Worm (Caenorhabditis elegans) whole organism, early embryonic: Measurements from ENCODE around the gene F17C8.6.
"Not testable (repeated sequence)": the region's sequence is repeated elsewhere in the genome, so short reads cannot be mapped to it uniquely, and the experiment has no call there.

Experiments used
- B0310.2 ChIP-seq: sonication (generic microtip); optimal IDR thresholded peaks from 2 replicates; lab custom pipeline; 2016; ENCODE audit warnings: mild to moderate bottlenecking, missing genetic modification characterization, missing compliant biosample characterization
- F13C5.2 ChIP-seq: sonication (generic microtip); optimal IDR thresholded peaks from 2 replicates; lab custom pipeline; 2017; ENCODE audit warnings: mild to moderate bottlenecking, missing genetic modification characterization, inconsistent platforms, missing compliant biosample characterization
- aly-1 ChIP-seq: sonication (generic microtip); optimal IDR thresholded peaks from 2 replicates; lab custom pipeline; 2016; ENCODE audit warnings: missing genetic modification characterization, missing compliant biosample characterization
- ama-1 ChIP-seq: fragments of 150-350 bp; optimal IDR thresholded peaks from 2 replicates; lab custom pipeline; 2014
- ceh-13 ChIP-seq: fragments of 200-800 bp; sonication (Bioruptor generic); optimal IDR thresholded peaks from 2 replicates; lab custom pipeline; 2018; ENCODE audit warnings: mild to moderate bottlenecking, missing genetic modification characterization, missing compliant biosample characterization
- ceh-36 ChIP-seq: sonication (generic microtip); optimal IDR thresholded peaks from 2 replicates; lab custom pipeline; 2016; ENCODE audit warnings: missing genetic modification characterization, inconsistent platforms, missing compliant biosample characterization
- ets-7 ChIP-seq: sonication (generic microtip); optimal IDR thresholded peaks from 2 replicates; lab custom pipeline; 2016; ENCODE audit warnings: missing genotype, missing genetic modification characterization, missing compliant biosample characterization
- flt-1 ChIP-seq: fragments of 200-800 bp; sonication (Bioruptor generic); IDR thresholded peaks from 2 replicates; pipeline ENCODE4 v1.3.6; 2022; ENCODE audit warnings: missing genetic modification characterization, missing compliant biosample characterization
- hmbx-1 ChIP-seq: sonication (generic microtip); optimal IDR thresholded peaks from 2 replicates; lab custom pipeline; 2016; ENCODE audit warnings: mild to moderate bottlenecking, missing genetic modification characterization, missing compliant biosample characterization
- hmg-4 ChIP-seq: fragments of 200-800 bp; sonication (Bioruptor generic); optimal IDR thresholded peaks from 2 replicates; lab custom pipeline; 2018; ENCODE audit warnings: mild to moderate bottlenecking, missing genetic modification characterization, missing compliant biosample characterization
- hnd-1 ChIP-seq: sonication (generic microtip); optimal IDR thresholded peaks from 2 replicates; lab custom pipeline; 2016; ENCODE audit warnings: missing genetic modification characterization, missing compliant biosample characterization
- pes-1 ChIP-seq: fragments of 200-800 bp; sonication (Bioruptor generic); IDR thresholded peaks from 2 replicates; pipeline ENCODE4 v1.3.6; 2022; ENCODE audit warnings: missing genetic modification reagents, missing genetic modification characterization, missing compliant biosample characterization
- scrt-1 ChIP-seq: fragments of 200-800 bp; sonication (Bioruptor generic); IDR thresholded peaks from 2 replicates; pipeline ENCODE4 v1.3.6; 2022; ENCODE audit warnings: missing genetic modification characterization, missing compliant biosample characterization
- sea-1 ChIP-seq: fragments of 200-800 bp; sonication (Bioruptor generic); conservative IDR thresholded peaks from 2 replicates; pipeline ENCODE4 v1.3.6; 2022; ENCODE audit warnings: missing genetic modification characterization, missing compliant biosample characterization
- tbx-11 ChIP-seq: fragments of 200-800 bp; sonication (Bioruptor generic); IDR thresholded peaks from 2 replicates; pipeline ENCODE4 v1.3.6; 2022; ENCODE audit warnings: missing genetic modification characterization, missing compliant biosample characterization
- tbx-37 ChIP-seq: fragments of 200-800 bp; sonication (Bioruptor generic); conservative IDR thresholded peaks from 2 replicates; pipeline ENCODE4 v1.3.6; 2022; ENCODE audit warnings: missing genetic modification reagents, missing genetic modification characterization, missing compliant biosample characterization
- tra-4 ChIP-seq: sonication (generic microtip); optimal IDR thresholded peaks from 2 replicates; lab custom pipeline; 2017; ENCODE audit warnings: missing genetic modification characterization, missing compliant biosample characterization

F17C8.6 gene

DNA sequence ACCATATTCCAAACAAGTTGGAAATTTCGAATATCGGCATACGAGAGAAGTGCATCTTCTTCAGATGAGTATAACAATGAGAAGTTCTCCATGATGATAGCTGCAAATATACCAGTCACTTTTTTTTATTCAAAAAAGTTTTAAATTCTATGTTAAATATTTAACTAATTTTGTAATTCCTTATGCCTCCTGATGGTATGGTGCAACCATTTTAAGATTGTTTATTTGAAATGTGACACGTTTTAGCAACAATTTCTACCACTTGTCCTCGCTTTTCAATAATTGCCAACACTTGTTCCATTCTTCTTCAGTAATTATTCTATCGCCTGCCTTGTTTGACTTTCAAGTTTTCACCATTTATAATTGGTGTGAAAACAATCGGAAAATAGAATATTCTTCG, at the start of gene F17C8.6:
Gene F17C8.6 (minus strand): TSS at position 101 of the 400 bp plus-strand sequence.
- TF ChIP-seq F13C5.2 (no peak), aly-1 (tag; lab: Kevin White, UChicago) (no peak), B0310.2 (no peak), ets-7 (no peak), ceh-13 (GFP tag; lab: Kevin White, UChicago) (no peak), tbx-11 (GFP tag; lab: Robert Waterston, UW) (no peak), flt-1 (GFP tag; lab: Robert Waterston, UW) (no peak), pes-1 (GFP tag; lab: Robert Waterston, UW) (no peak), hmbx-1 (tag; lab: Kevin White, UChicago) (no peak), sea-1 (no peak), tbx-37 (GFP tag; lab: Robert Waterston, UW) (no peak), ama-1 (lab: Kevin White, UChicago) (no peak), scrt-1 (GFP tag; lab: Robert Waterston, UW) (no peak)

DNA sequence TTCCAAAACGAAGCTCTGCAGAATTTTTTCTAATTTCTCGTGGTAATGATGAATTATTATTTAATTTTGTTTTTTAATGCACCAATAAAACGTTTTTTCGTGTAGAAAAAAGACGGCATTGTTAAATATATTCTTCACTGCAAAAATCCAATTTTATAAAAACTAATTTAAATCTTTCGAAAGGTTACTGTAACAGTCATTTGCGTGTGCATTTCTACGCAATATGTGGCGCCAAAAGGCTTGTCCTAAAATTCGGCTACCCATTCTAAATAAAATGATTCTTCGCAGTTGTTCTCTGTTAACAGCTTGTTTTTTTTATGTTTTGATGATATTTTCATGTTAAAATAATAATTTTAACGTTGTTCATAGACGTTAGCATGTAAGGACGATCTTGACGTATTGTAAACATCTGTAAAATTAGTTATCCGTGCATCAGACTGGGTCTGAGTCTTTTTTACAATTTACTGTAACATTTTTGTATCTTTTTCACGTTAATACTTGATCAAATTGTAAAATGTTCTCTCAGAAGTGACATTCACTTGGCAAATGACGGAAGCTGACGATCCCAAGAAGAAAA, 46.8 kb upstream of the F17C8.6 start, which contains the start of gene mip-1:
Gene mip-1 (plus strand): TSS at position 527 of the 577 bp plus-strand sequence.
- TF ChIP-seq F13C5.2 (no peak), flt-1 (GFP tag; lab: Robert Waterston, UW) (no peak), tbx-37 (GFP tag; lab: Robert Waterston, UW) (no peak), hnd-1 (tag; lab: Kevin White, UChicago) (no peak), hmbx-1 (tag; lab: Kevin White, UChicago) (no peak), ceh-13 (GFP tag; lab: Kevin White, UChicago) (no peak), aly-1 (tag; lab: Kevin White, UChicago) (no peak), scrt-1 (GFP tag; lab: Robert Waterston, UW) (no peak), sea-1 (no peak), tbx-11 (GFP tag; lab: Robert Waterston, UW) (no peak), tra-4 (no peak), B0310.2 (no peak), ama-1 (lab: Kevin White, UChicago) (no peak), ets-7 (no peak), pes-1 (GFP tag; lab: Robert Waterston, UW) (no peak)

DNA sequence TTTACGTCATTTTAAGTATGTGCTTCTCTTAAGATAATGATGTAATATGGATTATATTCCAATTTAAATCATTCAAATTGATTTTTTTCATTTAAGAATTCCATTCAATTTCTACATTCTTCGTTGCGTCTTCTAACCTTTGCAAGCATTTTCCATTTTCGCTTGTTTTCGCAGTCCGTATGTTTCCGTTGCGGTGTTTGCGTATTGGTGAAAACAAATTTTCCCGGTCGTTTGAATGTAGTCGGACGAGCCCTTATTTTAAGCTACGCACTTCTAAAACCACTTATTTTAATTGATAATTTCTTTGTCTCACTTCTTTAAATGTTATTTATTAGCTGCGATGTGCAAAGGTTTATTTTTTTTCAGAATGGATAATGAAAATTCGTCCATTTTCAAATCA, 39.9 kb upstream of the F17C8.6 start, which contains the start of gene mel-28:
Gene mel-28 (plus strand): TSS at position 367 of the 400 bp plus-strand sequence.
- TF ChIP-seq sea-1: no peak
- no peak for TF ChIP-seq F13C5.2
- TF ChIP-seq ceh-36 (tag; lab: Kevin White, UChicago): no peak
- no peak for TF ChIP-seq ets-7
- TF ChIP-seq flt-1 (GFP tag; lab: Robert Waterston, UW): no peak

DNA sequence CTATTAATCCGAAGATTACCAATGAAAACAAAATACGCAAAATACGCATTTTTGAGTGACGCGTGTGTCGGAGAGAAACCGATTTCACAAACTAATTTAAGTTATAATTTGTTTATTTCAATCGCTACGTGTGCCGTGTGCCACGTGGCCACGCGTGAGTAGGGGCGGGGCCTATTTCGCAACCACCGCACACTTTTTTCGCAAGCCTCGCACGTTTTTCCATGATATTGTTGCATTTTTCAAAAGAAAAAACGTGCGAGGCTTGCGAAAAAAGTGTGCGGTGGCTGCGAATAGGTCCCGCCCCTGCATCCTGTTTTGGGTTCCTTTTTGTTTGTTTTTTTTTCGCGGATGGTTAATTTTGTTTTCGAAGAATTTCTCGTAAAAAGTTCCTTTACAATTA, 39.3 kb upstream of the F17C8.6 start, which contains the start of gene enu-3.2:
Gene enu-3.2 (minus strand): TSS at position 105 of the 400 bp plus-strand sequence.
- not testable (repeated sequence) for TF ChIP-seq hmbx-1 (tag; lab: Kevin White, UChicago); hnd-1 (tag; lab: Kevin White, UChicago); B0310.2

DNA sequence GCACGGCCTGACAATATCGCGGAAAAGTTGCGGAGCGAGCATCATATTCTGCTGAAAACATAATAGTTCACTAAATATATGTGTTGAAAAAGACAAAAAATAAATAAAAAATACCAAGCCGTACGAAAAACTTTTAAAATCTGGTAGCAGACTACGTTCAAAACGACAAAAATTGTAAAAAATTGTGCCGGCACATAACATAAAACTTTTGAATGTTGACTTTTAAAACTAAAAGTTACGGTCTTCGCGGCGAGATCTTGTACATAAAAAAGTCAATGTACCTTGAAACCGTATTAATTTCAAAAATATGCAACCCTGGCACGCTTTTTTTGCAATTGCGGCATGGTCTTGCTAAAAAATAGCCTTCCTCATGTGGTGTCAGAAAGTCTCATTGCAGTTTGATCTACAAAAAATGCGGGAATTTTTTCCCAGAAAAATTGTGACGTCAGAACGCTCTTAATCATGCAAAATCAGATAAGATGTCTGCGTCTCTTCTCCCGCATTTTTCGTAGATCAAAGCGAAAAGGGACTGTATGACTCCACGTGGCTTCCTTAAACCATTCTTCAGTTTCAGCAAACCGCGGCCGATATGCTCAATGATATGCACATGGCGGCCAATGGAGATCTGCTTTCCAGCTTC, 36.2 kb upstream of the F17C8.6 start, which contains the start of the genes gex-5 and C38D4.10:
Gene gex-5 (minus strand): TSS at position 51 of the 640 bp plus-strand sequence.
Gene C38D4.10 (plus strand): TSS at position 590 of the 640 bp plus-strand sequence.
- TF ChIP-seq hmbx-1 (tag; lab: Kevin White, UChicago); tbx-11 (GFP tag; lab: Robert Waterston, UW); ets-7: not testable (repeated sequence)

DNA sequence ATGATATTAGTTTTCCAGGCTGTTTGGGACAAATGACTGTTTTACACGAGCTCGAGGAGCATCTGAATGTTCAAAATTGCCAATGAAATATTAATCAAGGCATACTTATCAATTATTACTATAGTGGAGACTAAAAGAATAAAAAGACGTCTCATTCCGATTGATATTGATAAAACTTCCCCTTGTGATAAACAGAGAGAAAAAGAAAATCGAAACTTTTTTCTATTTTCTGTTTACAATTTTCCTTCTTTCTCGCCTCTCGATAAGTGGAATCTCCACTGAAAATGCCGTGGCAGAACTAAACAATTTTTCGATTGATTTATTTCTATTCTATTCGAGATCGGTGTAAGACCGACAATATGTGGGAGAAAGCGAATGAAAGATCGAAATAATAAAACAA, 34.0 kb upstream of the F17C8.6 start, which contains the start of gene B0393.9:
Gene B0393.9 (minus strand): TSS at position 303 of the 400 bp plus-strand sequence.
- no peak for TF ChIP-seq ceh-36 (tag; lab: Kevin White, UChicago)

- TF ChIP-seq F13C5.2 (no peak), tbx-37 (GFP tag; lab: Robert Waterston, UW) (no peak), sea-1 (no peak), ceh-36 (tag; lab: Kevin White, UChicago) (no peak), aly-1 (tag; lab: Kevin White, UChicago) (no peak), scrt-1 (GFP tag; lab: Robert Waterston, UW) (no peak), hmg-4 (no peak), tbx-11 (GFP tag; lab: Robert Waterston, UW) (no peak), flt-1 (GFP tag; lab: Robert Waterston, UW) (no peak)
These were observed 32.2 kb upstream of the F17C8.6 start, which contains the start of gene B0393.7 for ce11 chrIII:4778003-4778402. B0393.7 (minus strand) TSS chrIII:4778103.

ce11 chrIII:4767869-4768645, 22.2 kb upstream of the F17C8.6 start:
- TF ChIP-seq tra-4: no peak
- TF ChIP-seq aly-1 (tag; lab: Kevin White, UChicago): no peak
- TF ChIP-seq tbx-37 (GFP tag; lab: Robert Waterston, UW): no peak
- TF ChIP-seq tbx-11 (GFP tag; lab: Robert Waterston, UW): no peak
- TF ChIP-seq scrt-1 (GFP tag; lab: Robert Waterston, UW): no peak
- TF ChIP-seq pes-1 (GFP tag; lab: Robert Waterston, UW): no peak
- no peak for TF ChIP-seq ets-7
- TF ChIP-seq hmg-4: no peak
- no peak for TF ChIP-seq hmbx-1 (tag; lab: Kevin White, UChicago)
- TF ChIP-seq ceh-36 (tag; lab: Kevin White, UChicago): no peak
- no peak for TF ChIP-seq sea-1
- no peak for TF ChIP-seq F13C5.2
- TF ChIP-seq ceh-13 (GFP tag; lab: Kevin White, UChicago): no peak
- TF ChIP-seq flt-1 (GFP tag; lab: Robert Waterston, UW): no peak
- no peak for TF ChIP-seq ama-1 (lab: Kevin White, UChicago)
